Worm (Caenorhabditis elegans) whole organism, L4 larva: Measurements from ENCODE around the gene C07A9.10.

Experiments
- ama-1 ChIP-seq: fragments of 150-350 bp; optimal IDR thresholded peaks from 2 replicates; lab custom pipeline; 2014; ENCODE audit warnings: inconsistent platforms, mixed read lengths
- ceh-82 ChIP-seq: sonication (generic microtip); optimal IDR thresholded peaks from 2 replicates; lab custom pipeline; 2017; ENCODE audit warnings: missing biosample characterization, missing genetic modification characterization
- ces-1 ChIP-seq: fragments of 150-350 bp; sonication (generic microtip); optimal IDR thresholded peaks from 4 replicates; lab custom pipeline; 2014; ENCODE audit warnings: missing biosample characterization, missing genetic modification reagents, missing genetic modification characterization
- hif-1 ChIP-seq, 2 experiments: sonication (generic microtip); optimal IDR thresholded peaks; 2 replicates each; lab custom pipeline; 2016 to 2017; ENCODE audit warnings: missing compliant biosample characterization in 2 of 2, missing genetic modification characterization in 2 of 2, missing genetic modification reagents in 2 of 2, missing genotype in 2 of 2, mild to moderate bottlenecking in 1 of 2
- hlh-11 ChIP-seq: fragments of 200-800 bp; sonication (Bioruptor generic); optimal IDR thresholded peaks from 2 replicates; lab custom pipeline; 2018; ENCODE audit warnings: mild to moderate bottlenecking, missing genetic modification characterization, missing compliant biosample characterization
- lin-15B ChIP-seq: fragments of 150-350 bp; sonication (generic microtip); optimal IDR thresholded peaks from 3 replicates; lab custom pipeline; 2014; ENCODE audit warnings: missing biosample characterization, missing genetic modification characterization
- mdl-1 ChIP-seq, 2 experiments: fragments of 150-350 bp in 1 of 2; sonication (generic microtip) in 1 of 2; optimal IDR thresholded peaks; 2 replicates each; lab custom pipeline; 2014 to 2017; ENCODE audit warnings: missing biosample characterization in 2 of 2, missing genetic modification characterization in 2 of 2
- nhr-10 ChIP-seq: fragments of 150-350 bp; optimal IDR thresholded peaks from 2 replicates; lab custom pipeline; 2014; ENCODE audit warnings: missing biosample characterization, missing genetic modification characterization
- pha-4 ChIP-seq, 2 experiments: fragments of 150-350 bp in 1 of 2; fragments of 200-800 bp in 1 of 2; sonication (Bioruptor generic) in 1 of 2; IDR thresholded peaks in 1 of 2; optimal IDR thresholded peaks in 1 of 2; 2 replicates each; pipeline versions ENCODE4 v1.3.6 to Lab custom; 2014 to 2022; ENCODE audit warnings: missing genetic modification characterization in 2 of 2, missing genetic modification reagents in 2 of 2, missing biosample characterization in 1 of 2, missing compliant biosample characterization in 1 of 2
- unc-39 ChIP-seq: sonication (generic microtip); optimal IDR thresholded peaks from 2 replicates; lab custom pipeline; 2017; ENCODE audit warnings: missing biosample characterization, missing genetic modification characterization

DNA sequence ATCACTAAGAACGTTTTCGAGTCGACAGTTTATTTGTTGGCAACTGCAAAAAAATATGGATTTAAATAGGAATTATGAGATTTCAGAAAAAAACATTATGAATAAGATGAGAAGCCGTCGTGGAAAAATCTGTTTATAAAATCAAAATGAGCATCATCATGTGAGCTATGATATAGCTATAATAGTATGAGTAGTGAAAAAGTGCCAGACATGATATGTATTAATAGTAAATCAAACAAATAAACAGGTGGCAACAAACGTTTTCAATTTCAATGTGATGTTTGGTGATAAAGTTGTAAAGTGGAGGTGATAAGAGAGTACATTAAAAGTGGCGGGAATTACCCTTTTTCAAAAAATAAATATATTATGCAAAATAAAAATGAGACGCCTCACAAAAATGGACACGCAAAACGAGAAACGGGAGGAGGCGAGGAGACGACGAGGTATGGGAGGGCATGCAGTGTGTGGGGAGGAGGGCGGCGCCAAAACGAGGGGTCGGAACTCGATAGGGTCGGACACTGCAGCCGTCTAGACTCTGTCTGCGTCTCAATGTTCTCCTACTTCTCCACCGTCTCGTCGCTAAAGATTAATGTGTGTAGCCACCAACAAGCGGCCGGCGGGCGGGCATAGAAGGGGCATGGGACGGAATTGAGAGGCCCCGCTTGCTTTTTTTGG is 18.1 kb downstream of the C07A9.10 start, which contains the start of gene C07A9.9:
- TF ChIP-seq nhr-10 (tag; lab: Kevin White, UChicago): no peak
- TF ChIP-seq hif-1 (tag; optimal IDR thresholded peaks at IDR 0.05; lab: Kevin White, UChicago): peak in 1 of 2 experiments; percentile 73
- TF ChIP-seq lin-15B (tag; lab: Kevin White, UChicago): no peak
- no peak for TF ChIP-seq ama-1 (lab: Kevin White, UChicago)
- TF ChIP-seq ces-1: no peak
- TF ChIP-seq mdl-1 (tag; optimal IDR thresholded peaks at IDR 0.05; lab: Kevin White, UChicago): peak; percentile 69 to 83
- TF ChIP-seq unc-39 (tag; lab: Kevin White, UChicago): no peak
- no peak for TF ChIP-seq ceh-82 (tag; lab: Kevin White, UChicago)
- peak; percentile 60; the same call in 1 of the 2 replicates for TF ChIP-seq pha-4 (GFP tag; IDR thresholded peaks at IDR 0.05; lab: Robert Waterston, UW)
- no peak for TF ChIP-seq pha-4 (tag; optimal IDR thresholded peaks at IDR 0.05; lab: Kevin White, UChicago)
- TF ChIP-seq hlh-11 (tag; lab: Kevin White, UChicago): peak; percentile 93
